Worm (Caenorhabditis elegans) whole organism, dauer: Measurements from ENCODE around the gene cyp-33A1.

Source experiments
- unc-62 ChIP-seq: sonication (generic microtip); optimal IDR thresholded peaks from 2 replicates; lab custom pipeline; 2017; ENCODE audit warnings: missing biosample characterization, missing genetic modification reagents, missing genetic modification characterization

Gene cyp-33A1

DNA sequence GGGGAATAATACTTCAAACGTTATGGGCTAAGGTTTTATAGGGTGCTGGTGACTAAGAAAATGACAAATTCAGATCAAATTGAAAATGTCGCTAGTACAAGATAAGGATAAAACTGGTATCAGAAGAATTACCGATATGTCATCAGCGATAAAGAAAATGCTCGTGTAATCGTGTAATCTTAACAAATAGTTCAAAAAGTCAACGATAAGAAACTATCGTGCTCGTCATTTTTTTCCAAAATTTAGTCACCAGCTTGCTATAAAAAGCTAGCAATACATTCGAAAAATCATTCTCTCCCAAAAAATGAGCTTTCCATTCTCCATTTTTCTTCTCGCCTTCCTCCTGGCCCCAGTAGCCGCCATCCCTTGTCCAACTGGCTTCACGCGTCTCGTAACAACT is 43.5 kb downstream of the cyp-33A1 start, which contains the start of gene clec-45:
clec-45 (plus strand) TSS at position 301 of the 400 bp plus-strand sequence.
- TF ChIP-seq unc-62 (GFP tag; lab: Kevin White, UChicago), result no peak

- TF ChIP-seq unc-62 (GFP tag; lab: Kevin White, UChicago), result no peak
Measured at ce11 chrV:7635469-7635868, 45.8 kb downstream of the cyp-33A1 start, which contains the start of gene srd-29. srd-29 (plus strand) TSS chrV:7635769.

ce11 chrV:7634657-7635056 is 46.6 kb downstream of the cyp-33A1 start, which contains the start of gene srd-31:
srd-31 (minus strand) TSS chrV:7634757.
- no peak for TF ChIP-seq unc-62 (GFP tag; lab: Kevin White, UChicago)

DNA sequence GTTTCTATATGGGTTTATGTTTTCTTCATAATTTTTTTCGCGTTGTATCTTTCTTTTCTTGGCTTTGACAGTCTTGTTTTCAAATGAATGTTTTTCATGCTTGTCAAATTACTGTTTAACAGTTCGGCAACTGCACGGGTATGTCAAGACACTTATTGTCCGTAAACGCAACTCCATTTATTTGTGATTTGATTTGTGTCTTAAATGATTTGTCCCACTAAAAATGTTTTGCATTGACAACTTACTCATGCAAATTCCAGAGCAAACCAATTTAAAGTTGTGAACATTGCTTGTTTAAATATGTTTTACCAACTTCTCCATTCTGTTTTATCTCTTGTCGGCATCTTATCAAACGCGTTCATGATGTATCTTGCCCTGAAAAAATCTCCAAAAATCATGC is 49.5 kb downstream of the cyp-33A1 start, which contains the start of gene srd-25:
srd-25 (plus strand) TSS at position 301 of the 400 bp plus-strand sequence.
- no peak for TF ChIP-seq unc-62 (GFP tag; lab: Kevin White, UChicago)

ce11 chrV:7629504-7629903 is 51.8 kb downstream of the cyp-33A1 start, which contains the start of gene srd-30:
srd-30 (plus strand) TSS chrV:7629804.
- TF ChIP-seq unc-62 (GFP tag; lab: Kevin White, UChicago), result no peak
